Fruit fly (Drosophila melanogaster) whole organism, embryonic: ENCODE results near the gene HisCl1.

Experiments used
- CG1024 ChIP-seq: fragments of 200-800 bp; sonication (Bioruptor generic); IDR thresholded peaks from 2 replicates; pipeline ENCODE4 v1.3.6; 2022; ENCODE audit warnings: missing biosample characterization, missing genetic modification characterization
- CG10979 ChIP-seq: fragments of 200-800 bp; sonication (Bioruptor generic); optimal IDR thresholded peaks from 2 replicates; lab custom pipeline; 2018; ENCODE audit warnings: missing biosample characterization, mild to moderate bottlenecking, missing genetic modification characterization, moderate library complexity
- CG11085 ChIP-seq: fragments of 200-800 bp; sonication (Bioruptor generic); IDR thresholded peaks from 2 replicates; pipeline ENCODE4 v1.3.6; 2022; ENCODE audit warnings: missing biosample characterization, missing genetic modification characterization
- CG11560 ChIP-seq: fragments of 200-800 bp; sonication (Bioruptor generic); IDR thresholded peaks from 3 replicates; pipeline ENCODE4 v1.3.6; 2022; ENCODE audit warnings: missing biosample characterization, missing genetic modification characterization
- CG13894 ChIP-seq: fragments of 200-800 bp; sonication (Bioruptor generic); optimal IDR thresholded peaks from 3 replicates; lab custom pipeline; 2018; ENCODE audit warnings: missing biosample characterization, mild to moderate bottlenecking, missing genetic modification characterization, moderate library complexity
- CG15269 ChIP-seq: fragments of 200-800 bp; sonication (Bioruptor generic); optimal IDR thresholded peaks from 2 replicates; lab custom pipeline; 2018; ENCODE audit warnings: missing biosample characterization, mild to moderate bottlenecking, missing genetic modification characterization, moderate library complexity
- CG15514 ChIP-seq: fragments of 200-800 bp; sonication (Bioruptor generic); optimal IDR thresholded peaks from 3 replicates; lab custom pipeline; 2017; ENCODE audit warnings: missing biosample characterization, missing genetic modification characterization, mild to moderate bottlenecking, moderate library complexity, missing genetic modification reagents
- CG16815 ChIP-seq: fragments of 200-800 bp; sonication (Bioruptor generic); optimal IDR thresholded peaks from 3 replicates; lab custom pipeline; 2017; ENCODE audit warnings: missing biosample characterization, mild to moderate bottlenecking, missing genetic modification characterization
- CG18011 ChIP-seq: fragments of 200-800 bp; sonication (Bioruptor generic); optimal IDR thresholded peaks from 2 replicates; lab custom pipeline; 2017; ENCODE audit warnings: missing biosample characterization, missing genetic modification characterization, mild to moderate bottlenecking, moderate library complexity, missing genotype
- CG2199 ChIP-seq: fragments of 200-800 bp; sonication (Bioruptor generic); IDR thresholded peaks from 3 replicates; pipeline ENCODE4 v1.3.6; 2022; ENCODE audit warnings: missing biosample characterization, missing genetic modification characterization
- CG2712 ChIP-seq: fragments of 200-800 bp; optimal IDR thresholded peaks from 3 replicates; lab custom pipeline; 2019; ENCODE audit warnings: missing biosample characterization, mild to moderate bottlenecking, missing genetic modification characterization, moderate library complexity
- CG31224 ChIP-seq: fragments of 200-800 bp; sonication (Bioruptor generic); IDR thresholded peaks from 2 replicates; pipeline ENCODE4 v1.3.6; 2022; ENCODE audit warnings: missing biosample characterization, missing genetic modification characterization
- CG32767 ChIP-seq: fragments of 200-800 bp; sonication (Bioruptor generic); IDR thresholded peaks from 2 replicates; pipeline ENCODE4 v1.3.6; 2022; ENCODE audit warnings: missing biosample characterization, missing genetic modification characterization
- CG34422 ChIP-seq: fragments of 200-800 bp; sonication (Bioruptor generic); IDR thresholded peaks from 3 replicates; pipeline ENCODE4 v1.3.6; 2022; ENCODE audit warnings: missing biosample characterization, missing genetic modification characterization
- CG3847 ChIP-seq: fragments of 200-800 bp; sonication (Bioruptor generic); IDR thresholded peaks from 2 replicates; pipeline ENCODE4 v1.3.6; 2022; ENCODE audit warnings: missing biosample characterization, missing genetic modification characterization
- CG4282 ChIP-seq: fragments of 200-800 bp; sonication (Bioruptor generic); optimal IDR thresholded peaks from 2 replicates; lab custom pipeline; 2016; ENCODE audit warnings: missing biosample characterization, missing genetic modification characterization
- CG6272 ChIP-seq: fragments of 200-800 bp; sonication (Bioruptor generic); IDR thresholded peaks from 2 replicates; pipeline ENCODE4 v1.3.6; 2022; ENCODE audit warnings: missing biosample characterization, missing genetic modification characterization
- CG6689 ChIP-seq: fragments of 200-800 bp; sonication (Bioruptor generic); IDR thresholded peaks from 2 replicates; pipeline ENCODE4 v1.3.6; 2022; ENCODE audit warnings: missing biosample characterization, missing genetic modification characterization
- CG8290 ChIP-seq, 3 experiments: fragments of 200-800 bp; sonication (Bioruptor generic); optimal IDR thresholded peaks; 2 replicates each; lab custom pipeline; 2016 to 2019; ENCODE audit warnings: missing biosample characterization in 3 of 3, missing genetic modification characterization in 3 of 3, mild to moderate bottlenecking in 2 of 3, moderate library complexity in 1 of 3
- Deaf1 ChIP-seq: fragments of 200-800 bp; optimal IDR thresholded peaks from 3 replicates; lab custom pipeline; 2019; ENCODE audit warnings: missing biosample characterization, mild to moderate bottlenecking, missing genetic modification characterization, moderate library complexity
- Ets65A ChIP-seq: fragments of 200-800 bp; sonication (Bioruptor generic); peaks from one replicate; lab custom pipeline; 2016; ENCODE audit warnings: missing biosample characterization, missing genetic modification characterization
- HmgD ChIP-seq: fragments of 200-800 bp; sonication (Bioruptor generic); optimal IDR thresholded peaks from 3 replicates; lab custom pipeline; 2016; ENCODE audit warnings: missing biosample characterization, missing genetic modification characterization
- Hmr ChIP-seq: fragments of 200-800 bp; sonication (Bioruptor generic); optimal IDR thresholded peaks from 3 replicates; lab custom pipeline; 2017; ENCODE audit warnings: mild to moderate bottlenecking, missing biosample characterization, missing genetic modification reagents, missing genetic modification characterization
- Kr ChIP-seq: fragments of 200-800 bp; sonication (Bioruptor generic); optimal IDR thresholded peaks from 2 replicates; lab custom pipeline; 2017; ENCODE audit warnings: missing biosample characterization, mild to moderate bottlenecking, missing genetic modification characterization
- Lhr ChIP-seq: fragments of 200-800 bp; sonication (Bioruptor generic); optimal IDR thresholded peaks from 3 replicates; lab custom pipeline; 2017; ENCODE audit warnings: mild to moderate bottlenecking, missing biosample characterization, missing genetic modification reagents, missing genetic modification characterization
- Med ChIP-seq: fragments of 200-800 bp; sonication (Bioruptor generic); peaks from one replicate; lab custom pipeline; 2016; ENCODE audit warnings: missing biosample characterization, missing genetic modification characterization, mild to moderate bottlenecking, inconsistent platforms, moderate library complexity
- Mes4 ChIP-seq: fragments of 200-800 bp; sonication (Bioruptor generic); optimal IDR thresholded peaks from 2 replicates; lab custom pipeline; 2016; ENCODE audit warnings: missing biosample characterization, missing genetic modification characterization
- NC2α ChIP-seq: fragments of 200-800 bp; sonication (Bioruptor generic); optimal IDR thresholded peaks from 2 replicates; lab custom pipeline; 2016; ENCODE audit warnings: missing biosample characterization, missing genetic modification characterization
- amos ChIP-seq: fragments of 200-800 bp; sonication (Bioruptor generic); IDR thresholded peaks from 2 replicates; pipeline ENCODE4 v1.3.6; 2022; ENCODE audit warnings: missing biosample characterization, missing genetic modification characterization; ENCODE audit not compliant: partially characterized antibody
- cg ChIP-seq: fragments of 200-800 bp; sonication (Bioruptor generic); optimal IDR thresholded peaks from 3 replicates; lab custom pipeline; 2019; ENCODE audit warnings: missing biosample characterization, mild to moderate bottlenecking, missing genetic modification characterization, moderate library complexity
- chm ChIP-seq: fragments of 200-800 bp; sonication (Bioruptor generic); IDR thresholded peaks from 2 replicates; pipeline ENCODE4 v1.3.6; 2022; ENCODE audit warnings: missing biosample characterization, missing genetic modification characterization
- ci ChIP-seq: fragments of 200-800 bp; sonication (Bioruptor generic); IDR thresholded peaks from 3 replicates; pipeline ENCODE4 v1.3.6; 2022; ENCODE audit warnings: missing biosample characterization, missing genetic modification characterization
- croc ChIP-seq: fragments of 200-800 bp; sonication (Bioruptor generic); conservative IDR thresholded peaks from 3 replicates; pipeline ENCODE4 v1.3.6; 2022; ENCODE audit warnings: missing biosample characterization, missing genetic modification characterization
- crol ChIP-seq: fragments of 200-800 bp; sonication (Bioruptor generic); IDR thresholded peaks from 2 replicates; pipeline ENCODE4 v1.3.6; 2022; ENCODE audit warnings: missing biosample characterization, missing genetic modification characterization
- cwo ChIP-seq: fragments of 200-800 bp; sonication (Bioruptor generic); optimal IDR thresholded peaks from 3 replicates; lab custom pipeline; 2017; ENCODE audit warnings: missing biosample characterization, missing genetic modification characterization, mild to moderate bottlenecking, moderate library complexity, missing genetic modification reagents
- da ChIP-seq: fragments of 200-800 bp; sonication (Bioruptor generic); optimal IDR thresholded peaks from 2 replicates; lab custom pipeline; 2016; ENCODE audit warnings: missing biosample characterization, missing genetic modification characterization
- esg ChIP-seq: fragments of 200-800 bp; sonication (Bioruptor generic); conservative IDR thresholded peaks from 2 replicates; pipeline ENCODE4 v1.3.6; 2022; ENCODE audit warnings: missing biosample characterization, missing genetic modification characterization
- ftz-f1 ChIP-seq: fragments of 200-800 bp; sonication (Bioruptor generic); optimal IDR thresholded peaks from 2 replicates; lab custom pipeline; 2016; ENCODE audit warnings: missing biosample characterization, missing genetic modification characterization
- grau ChIP-seq: fragments of 200-800 bp; optimal IDR thresholded peaks from 3 replicates; lab custom pipeline; 2019; ENCODE audit warnings: missing biosample characterization, mild to moderate bottlenecking, missing genetic modification characterization, moderate library complexity
- inv ChIP-seq: fragments of 200-800 bp; sonication (Bioruptor generic); IDR thresholded peaks from 2 replicates; pipeline ENCODE4 v1.3.6; 2022; ENCODE audit warnings: missing biosample characterization, missing genetic modification characterization; ENCODE audit not compliant: partially characterized antibody
- knrl ChIP-seq: fragments of 200-800 bp; sonication (Bioruptor generic); IDR thresholded peaks from 3 replicates; pipeline ENCODE4 v1.3.6; 2022; ENCODE audit warnings: missing biosample characterization, missing genetic modification characterization; ENCODE audit not compliant: partially characterized antibody
- pfk ChIP-seq: fragments of 200-800 bp; sonication (Bioruptor generic); optimal IDR thresholded peaks from 2 replicates; lab custom pipeline; 2018; ENCODE audit warnings: missing biosample characterization, mild to moderate bottlenecking, missing genetic modification characterization, moderate library complexity
- run ChIP-seq: fragments of 200-800 bp; sonication (Bioruptor generic); optimal IDR thresholded peaks from 3 replicates; lab custom pipeline; 2018; ENCODE audit warnings: missing biosample characterization, mild to moderate bottlenecking, missing genetic modification characterization
- salm ChIP-seq: fragments of 200-800 bp; sonication (Bioruptor generic); optimal IDR thresholded peaks from 2 replicates; lab custom pipeline; 2018; ENCODE audit warnings: missing biosample characterization, mild to moderate bottlenecking, missing genetic modification characterization
- sc ChIP-seq, 3 experiments: fragments of >200 bp in 2 of 3; fragments of 200-800 bp in 1 of 3; sonication (Bioruptor generic) in 1 of 3; optimal IDR thresholded peaks; 2 replicates in 2 of 3; 3 replicates in 1 of 3; lab custom pipeline; 2017; ENCODE audit warnings: mild to moderate bottlenecking in 1 of 3, missing biosample characterization in 1 of 3, missing genetic modification characterization in 1 of 3, missing genetic modification reagents in 1 of 3
- seq ChIP-seq: fragments of 200-800 bp; sonication (Bioruptor generic); IDR thresholded peaks from 2 replicates; pipeline ENCODE4 v1.3.6; 2022; ENCODE audit warnings: missing biosample characterization, missing genetic modification characterization
- tup ChIP-seq: fragments of 200-800 bp; sonication (Bioruptor generic); optimal IDR thresholded peaks from 2 replicates; lab custom pipeline; 2016; ENCODE audit warnings: missing biosample characterization, mild to moderate bottlenecking, missing genetic modification characterization, moderate library complexity
- twi ChIP-seq: fragments of 200-800 bp; optimal IDR thresholded peaks from 2 replicates; lab custom pipeline; 2019; ENCODE audit warnings: missing biosample characterization, mild to moderate bottlenecking, missing genetic modification characterization, moderate library complexity
- zfh1 ChIP-seq: fragments of 200-800 bp; sonication (Bioruptor generic); IDR thresholded peaks from 3 replicates; pipeline ENCODE4 v1.3.6; 2022; ENCODE audit warnings: missing biosample characterization, missing genetic modification characterization

HisCl1 gene

dm6 chr3R:11771492-11771891 is 15.5 kb upstream of the HisCl1 start:
- no peak for TF ChIP-seq run
- 0 out of 2 replicates have a peak, but pooled peaks have one; percentile 25 for TF ChIP-seq CG32767 (GFP tag; lab: Robert Waterston, UW)
- no peak for TF ChIP-seq seq (GFP tag; lab: Robert Waterston, UW)
- TF ChIP-seq CG11560 (tag; lab: Robert Waterston, UW), result no peak
- TF ChIP-seq CG6689, result 0 out of 2 replicates have a peak, but pooled peaks have one; percentile 7
- no peak for TF ChIP-seq NC2α
- TF ChIP-seq Med (GFP tag; lab: Kevin White, UChicago), result peak; percentile 62
- TF ChIP-seq inv, result no peak
- TF ChIP-seq CG10979 (tag; lab: Kevin White, UChicago), result no peak
- TF ChIP-seq CG31224 (GFP tag; lab: Robert Waterston, UW), result no peak
- TF ChIP-seq CG15514 (GFP tag; lab: Kevin White, UChicago), result peak; percentile 39
- no peak for TF ChIP-seq CG11085
- peak; percentile 42 for TF ChIP-seq CG13894 (tag; lab: Kevin White, UChicago)
- TF ChIP-seq Hmr (GFP tag; lab: Kevin White, UChicago), result no peak
- peak; percentile 57 for TF ChIP-seq Deaf1
- no peak for TF ChIP-seq da
- TF ChIP-seq, all 482 proteins: peak for 6

DNA sequence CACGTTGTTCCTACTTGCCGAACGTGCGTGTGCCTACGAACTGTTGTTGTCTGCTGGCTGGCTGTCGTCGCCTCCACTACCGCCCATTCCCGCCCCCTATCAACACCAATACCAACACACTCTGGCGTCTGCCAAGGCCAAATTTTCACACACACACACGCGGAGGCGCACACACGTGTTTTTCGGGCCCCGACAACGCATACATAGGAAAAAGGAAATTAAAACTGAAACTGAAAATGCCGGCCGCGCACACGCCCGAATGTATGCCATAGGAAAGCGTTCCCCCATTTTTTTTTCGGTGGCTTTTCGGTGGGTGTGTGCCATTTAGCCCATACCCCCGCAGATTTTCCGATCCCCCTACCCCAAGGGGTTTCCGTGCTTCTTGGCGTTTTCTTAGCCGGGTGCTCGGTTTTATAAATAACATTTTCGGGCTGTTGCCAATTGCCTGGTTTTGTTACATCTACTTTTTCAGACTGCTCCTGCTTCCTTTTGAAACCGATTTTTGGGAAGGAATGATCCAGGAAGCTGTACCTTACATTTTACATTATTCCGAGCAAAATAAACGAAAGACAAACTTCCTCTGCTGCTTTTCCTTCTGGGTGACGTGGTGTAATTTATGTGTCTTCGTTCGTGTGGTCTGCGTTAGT is 14.7 kb upstream of the HisCl1 start:
- no peak for TF ChIP-seq Kr
- TF ChIP-seq CG16815 (GFP tag; lab: Kevin White, UChicago), result no peak
- TF ChIP-seq CG4282, result no peak
- TF ChIP-seq chm (GFP tag; lab: Robert Waterston, UW), result 0 out of 2 replicates have a peak, but pooled peaks have one; percentile 50
- no peak for TF ChIP-seq grau
- peak; percentile 74 for TF ChIP-seq cg
- no peak for TF ChIP-seq HmgD (GFP tag; lab: Kevin White, UChicago)
- no peak for TF ChIP-seq CG15269 (tag; lab: Kevin White, UChicago)
- TF ChIP-seq twi (tag; lab: Kevin White, UChicago), result peak; percentile 35
- TF ChIP-seq croc (GFP tag; lab: Robert Waterston, UW), result no peak
- peak; percentile 76; the same call in 2 of the 3 replicates for TF ChIP-seq CG2199 (GFP tag; lab: Robert Waterston, UW)
- no peak for TF ChIP-seq CG18011
- peak; percentile 62 for TF ChIP-seq ci (GFP tag; lab: Robert Waterston, UW)
- no peak for TF ChIP-seq salm (tag; lab: Kevin White, UChicago)
- no peak for TF ChIP-seq tup (GFP tag; lab: Kevin White, UChicago)
- TF ChIP-seq CG2712 (tag; lab: Kevin White, UChicago), result no peak
- TF ChIP-seq sc (optimal IDR thresholded peaks at IDR 0.05; lab: Kevin White, UChicago), result no peak
- TF ChIP-seq sc (GFP tag; optimal IDR thresholded peaks at IDR 0.05; lab: Kevin White, UChicago), result no peak
- TF ChIP-seq cwo (GFP tag; lab: Kevin White, UChicago), result peak; percentile 39
- no peak for TF ChIP-seq Mes4 (GFP tag; lab: Kevin White, UChicago)
- peak; percentile 26 for TF ChIP-seq pfk
- no peak for TF ChIP-seq esg (GFP tag; lab: Robert Waterston, UW)
- no peak for TF ChIP-seq knrl (GFP tag; lab: Robert Waterston, UW)
- no peak for TF ChIP-seq Lhr (GFP tag; lab: Kevin White, UChicago)
- peak; percentile 71 for TF ChIP-seq Med (GFP tag; lab: Kevin White, UChicago)
- TF ChIP-seq CG6272 (GFP tag; lab: Robert Waterston, UW), result 0 out of 2 replicates have a peak, but pooled peaks have one; percentile 20
- TF ChIP-seq CG34422 (GFP tag; lab: Robert Waterston, UW), result peak; percentile 53; the same call in 1 of the 3 replicates
- no peak for TF ChIP-seq CG3847 (GFP tag; lab: Robert Waterston, UW)
- no peak for TF ChIP-seq zfh1 (GFP tag; lab: Robert Waterston, UW)
- TF ChIP-seq ftz-f1 (GFP tag; lab: Kevin White, UChicago), result peak; percentile 42
- no peak for TF ChIP-seq CG1024 (GFP tag; lab: Robert Waterston, UW)
- peak; percentile 66 for TF ChIP-seq Ets65A (GFP tag; lab: Kevin White, UChicago)
- TF ChIP-seq amos (GFP tag; lab: Robert Waterston, UW), result no peak
- TF ChIP-seq crol, result peak; percentile 36; the same call in 1 of the 2 replicates
- no peak for TF ChIP-seq CG8290 (GFP tag; optimal IDR thresholded peaks at IDR 0.05; lab: Kevin White, UChicago)
- peak in 1 of 2 experiments; percentile 3 for TF ChIP-seq CG8290 (tag; optimal IDR thresholded peaks at IDR 0.05; lab: Kevin White, UChicago)
